Worm (Caenorhabditis elegans) whole organism, late embryonic: ENCODE measurements around the gene C46F11.6.

ENCODE experiments used
- C38D4.7 ChIP-seq: fragments of 200-800 bp; sonication (Bioruptor generic); optimal IDR thresholded peaks from 2 replicates; lab custom pipeline; 2018; ENCODE audit warnings: mild to moderate bottlenecking, missing genetic modification characterization, moderate library complexity, missing compliant biosample characterization
- K09A11.1 ChIP-seq: sonication (generic microtip); optimal IDR thresholded peaks from 2 replicates; lab custom pipeline; 2017; ENCODE audit warnings: antibody characterized with exemption, mild to moderate bottlenecking, missing genetic modification characterization, missing compliant biosample characterization; ENCODE audit not compliant: insufficient read depth
- T23F11.4 ChIP-seq: fragments of 200-800 bp; sonication (Bioruptor generic); optimal IDR thresholded peaks from 2 replicates; lab custom pipeline; 2018; ENCODE audit warnings: mild to moderate bottlenecking, missing genetic modification characterization, missing compliant biosample characterization
- Y22D7AL.16 ChIP-seq: sonication (generic microtip); optimal IDR thresholded peaks from 2 replicates; lab custom pipeline; 2016; ENCODE audit warnings: missing genetic modification characterization, missing compliant biosample characterization
- ama-1 ChIP-seq: fragments of 150-350 bp; optimal IDR thresholded peaks from 2 replicates; lab custom pipeline; 2014
- ceh-18 ChIP-seq: sonication (generic microtip); optimal IDR thresholded peaks from 2 replicates; lab custom pipeline; 2016; ENCODE audit warnings: missing genetic modification characterization, missing compliant biosample characterization
- ceh-19 ChIP-seq: fragments of 200-800 bp; sonication (Bioruptor generic); optimal IDR thresholded peaks from 2 replicates; lab custom pipeline; 2018; ENCODE audit warnings: mild to moderate bottlenecking, missing genetic modification characterization, missing compliant biosample characterization
- ceh-2 ChIP-seq: sonication (generic microtip); optimal IDR thresholded peaks from 2 replicates; lab custom pipeline; 2016; ENCODE audit warnings: missing genotype, missing genetic modification characterization, missing compliant biosample characterization
- ceh-30 ChIP-seq: fragments of 150-350 bp; optimal IDR thresholded peaks from 2 replicates; lab custom pipeline; 2014; ENCODE audit warnings: missing biosample characterization, missing genetic modification characterization
- ceh-34 ChIP-seq: sonication (generic microtip); optimal IDR thresholded peaks from 2 replicates; lab custom pipeline; 2016; ENCODE audit warnings: mild to moderate bottlenecking, missing genetic modification characterization, missing compliant biosample characterization
- ceh-48 ChIP-seq: sonication (generic microtip); optimal IDR thresholded peaks from 2 replicates; lab custom pipeline; 2016; ENCODE audit warnings: missing genetic modification characterization, inconsistent platforms, missing compliant biosample characterization
- ceh-9 ChIP-seq: sonication (generic microtip); optimal IDR thresholded peaks from 2 replicates; lab custom pipeline; 2016; ENCODE audit warnings: mild to moderate bottlenecking, missing genetic modification characterization, inconsistent platforms, missing compliant biosample characterization
- che-1 ChIP-seq: sonication (generic microtip); optimal IDR thresholded peaks from 2 replicates; lab custom pipeline; 2016; ENCODE audit warnings: mild to moderate bottlenecking, missing genetic modification characterization, missing compliant biosample characterization
- elt-4 ChIP-seq: sonication (generic microtip); optimal IDR thresholded peaks from 2 replicates; lab custom pipeline; 2016; ENCODE audit warnings: missing genetic modification characterization, missing compliant biosample characterization
- fax-1 ChIP-seq: sonication (generic microtip); optimal IDR thresholded peaks from 2 replicates; lab custom pipeline; 2016; ENCODE audit warnings: missing genotype, missing genetic modification characterization, missing compliant biosample characterization
- fkh-10 ChIP-seq: fragments of 150-350 bp; optimal IDR thresholded peaks from 2 replicates; lab custom pipeline; 2014; ENCODE audit warnings: missing biosample characterization, missing genetic modification reagents, missing genetic modification characterization
- hlh-13 ChIP-seq: fragments of 200-800 bp; sonication (Bioruptor generic); optimal IDR thresholded peaks from 2 replicates; lab custom pipeline; 2018; ENCODE audit warnings: mild to moderate bottlenecking, missing genetic modification characterization, missing compliant biosample characterization
- hlh-30 ChIP-seq: sonication (generic microtip); optimal IDR thresholded peaks from 2 replicates; lab custom pipeline; 2017; ENCODE audit warnings: antibody characterized with exemption, missing genetic modification characterization, missing compliant biosample characterization; ENCODE audit not compliant: insufficient read depth
- hlh-6 ChIP-seq: sonication (generic microtip); optimal IDR thresholded peaks from 2 replicates; lab custom pipeline; 2016; ENCODE audit warnings: missing genotype, missing genetic modification characterization, missing compliant biosample characterization
- hlh-8 ChIP-seq: sonication (generic microtip); optimal IDR thresholded peaks from 2 replicates; lab custom pipeline; 2016; ENCODE audit warnings: missing genotype, missing genetic modification characterization, missing compliant biosample characterization
- lim-6 ChIP-seq: sonication (generic microtip); optimal IDR thresholded peaks from 2 replicates; lab custom pipeline; 2016; ENCODE audit warnings: missing genetic modification characterization, missing compliant biosample characterization
- nhr-11 ChIP-seq: fragments of 150-350 bp; optimal IDR thresholded peaks from 2 replicates; lab custom pipeline; 2014; ENCODE audit warnings: missing biosample characterization, missing genetic modification characterization
- nhr-232 ChIP-seq: sonication (generic microtip); optimal IDR thresholded peaks from 2 replicates; lab custom pipeline; 2016; ENCODE audit warnings: missing genetic modification characterization, missing compliant biosample characterization
- pat-9 ChIP-seq: fragments of 200-800 bp; sonication (Bioruptor generic); optimal IDR thresholded peaks from 2 replicates; lab custom pipeline; 2018; ENCODE audit warnings: mild to moderate bottlenecking, missing genetic modification characterization, moderate library complexity, missing compliant biosample characterization
- pax-1 ChIP-seq: fragments of 150-350 bp; optimal IDR thresholded peaks from 2 replicates; lab custom pipeline; 2014; ENCODE audit warnings: missing biosample characterization, missing genetic modification characterization
- pha-4 ChIP-seq: fragments of 150-350 bp; optimal IDR thresholded peaks from 2 replicates; lab custom pipeline; 2018; ENCODE audit warnings: missing biosample characterization, missing genetic modification reagents, missing genetic modification characterization
- pqm-1 ChIP-seq: sonication (generic microtip); optimal IDR thresholded peaks from 2 replicates; lab custom pipeline; 2016; ENCODE audit warnings: missing genetic modification characterization, missing compliant biosample characterization
- pros-1 ChIP-seq: fragments of 150-350 bp; optimal IDR thresholded peaks from 2 replicates; lab custom pipeline; 2014; ENCODE audit warnings: missing biosample characterization, missing genetic modification reagents, missing genetic modification characterization
- rnt-1 ChIP-seq: sonication (generic microtip); optimal IDR thresholded peaks from 2 replicates; lab custom pipeline; 2016; ENCODE audit warnings: missing genetic modification characterization, missing compliant biosample characterization
- sdc-2 ChIP-seq: sonication (generic microtip); optimal IDR thresholded peaks from 2 replicates; lab custom pipeline; 2016; ENCODE audit warnings: missing genotype, missing genetic modification characterization, missing compliant biosample characterization
- unc-3 ChIP-seq, 2 experiments: fragments of 200-800 bp in 1 of 2; sonication (Bioruptor generic) in 1 of 2; sonication (generic microtip) in 1 of 2; conservative IDR thresholded peaks in 1 of 2; optimal IDR thresholded peaks in 1 of 2; 2 replicates each; pipeline versions ENCODE4 v1.3.6 to Lab custom; 2016 to 2022; ENCODE audit warnings: missing compliant biosample characterization in 2 of 2, missing genetic modification characterization in 2 of 2, missing genetic modification reagents in 1 of 2
- unc-86 ChIP-seq: sonication (generic microtip); optimal IDR thresholded peaks from 2 replicates; lab custom pipeline; 2016; ENCODE audit warnings: missing genetic modification characterization, missing compliant biosample characterization
- zip-5 ChIP-seq: sonication (generic microtip); optimal IDR thresholded peaks from 2 replicates; lab custom pipeline; 2016; ENCODE audit warnings: missing genetic modification characterization, missing compliant biosample characterization

The C46F11.6 gene

ce11 chrIII:3620652-3621051, 49.6 kb downstream of the C46F11.6 start (continued):
- TF ChIP-seq pros-1 (tag; lab: Kevin White, UChicago): no peak
- no peak for TF ChIP-seq ceh-48 (tag; lab: Kevin White, UChicago)
- no peak for TF ChIP-seq lim-6 (tag; lab: Kevin White, UChicago)
- peak; percentile 19 for TF ChIP-seq che-1
- no peak for TF ChIP-seq pha-4 (tag; lab: Kevin White, UChicago)
- TF ChIP-seq fax-1 (tag; lab: Kevin White, UChicago): no peak
- no peak for TF ChIP-seq ama-1 (lab: Kevin White, UChicago)
- peak; percentile 49 for TF ChIP-seq ceh-34 (tag; lab: Kevin White, UChicago)
- TF ChIP-seq unc-3 (GFP tag; conservative IDR thresholded peaks at IDR 0.05; lab: Robert Waterston, UW): no peak
- no peak for TF ChIP-seq unc-3 (tag; optimal IDR thresholded peaks at IDR 0.05; lab: Kevin White, UChicago)
- no peak for TF ChIP-seq fkh-10 (GFP tag; lab: Kevin White, UChicago)
- TF ChIP-seq T23F11.4 (GFP tag; lab: Kevin White, UChicago): no peak
- TF ChIP-seq hlh-8: no peak
- no peak for TF ChIP-seq zip-5 (tag; lab: Kevin White, UChicago)
- TF ChIP-seq nhr-232: peak; percentile 40
- no peak for TF ChIP-seq ceh-30 (tag; lab: Kevin White, UChicago)
- TF ChIP-seq elt-4 (tag; lab: Kevin White, UChicago): no peak
- TF ChIP-seq C38D4.7: peak; percentile 36
- no peak for TF ChIP-seq ceh-2
- TF ChIP-seq hlh-13 (GFP tag; lab: Kevin White, UChicago): no peak
- no peak for TF ChIP-seq K09A11.1 (tag; lab: Kevin White, UChicago)
- TF ChIP-seq Y22D7AL.16 (tag; lab: Kevin White, UChicago): no peak
- TF ChIP-seq, all 69 proteins: peak for 17

ce11 chrIII:3619621-3620261, 50.5 kb downstream of the C46F11.6 start:
- TF ChIP-seq ceh-19 (GFP tag; lab: Kevin White, UChicago) (no peak), ceh-34 (tag; lab: Kevin White, UChicago) (no peak), pax-1 (tag; lab: Kevin White, UChicago) (no peak), hlh-30 (no peak), ceh-18 (tag; lab: Kevin White, UChicago) (no peak), unc-86 (tag; lab: Kevin White, UChicago) (no peak), K09A11.1 (tag; lab: Kevin White, UChicago) (no peak), ceh-9 (tag; lab: Kevin White, UChicago) (no peak), pqm-1 (tag; lab: Kevin White, UChicago) (no peak), lim-6 (tag; lab: Kevin White, UChicago) (no peak), rnt-1 (tag; lab: Kevin White, UChicago) (no peak), hlh-8 (no peak), nhr-11 (no peak), hlh-6 (no peak), elt-4 (tag; lab: Kevin White, UChicago) (no peak), sdc-2 (tag; lab: Kevin White, UChicago) (no peak), pat-9 (tag; lab: Kevin White, UChicago) (no peak)
